Worm (Caenorhabditis elegans) whole organism, L1 larva: ENCODE measurements around the gene upp-1.

Experiments used
- C04F5.9 ChIP-seq: sonication (generic microtip); optimal IDR thresholded peaks from 2 replicates; lab custom pipeline; 2016; ENCODE audit warnings: missing genetic modification characterization, missing compliant biosample characterization
- ceh-82 ChIP-seq, 3 experiments: fragments of 150-350 bp in 1 of 3; sonication (generic microtip) in 2 of 3; optimal IDR thresholded peaks; 2 replicates each; lab custom pipeline; 2014 to 2017; ENCODE audit warnings: missing biosample characterization in 3 of 3, missing genetic modification characterization in 3 of 3
- lin-13 ChIP-seq: fragments of 150-350 bp; optimal IDR thresholded peaks from 2 replicates; lab custom pipeline; 2014; ENCODE audit warnings: missing biosample characterization, missing genetic modification reagents, missing genetic modification characterization
- lin-14 ChIP-seq: fragments of 200-800 bp; sonication (Bioruptor generic); optimal IDR thresholded peaks from 2 replicates; lab custom pipeline; 2018; ENCODE audit warnings: mild to moderate bottlenecking, missing genetic modification characterization, moderate library complexity, missing compliant biosample characterization
- lin-15B ChIP-seq: fragments of 150-350 bp; sonication (generic microtip); optimal IDR thresholded peaks from 3 replicates; lab custom pipeline; 2014; ENCODE audit warnings: missing biosample characterization, missing genetic modification characterization
- nhr-77 ChIP-seq: fragments of 150-350 bp; optimal IDR thresholded peaks from 2 replicates; lab custom pipeline; 2014; ENCODE audit warnings: missing biosample characterization, missing genetic modification characterization
- snu-23 ChIP-seq: sonication (generic microtip); optimal IDR thresholded peaks from 2 replicates; lab custom pipeline; 2016; ENCODE audit warnings: missing genetic modification characterization, missing compliant biosample characterization
- unc-62 ChIP-seq: fragments of 150-350 bp; optimal IDR thresholded peaks from 2 replicates; lab custom pipeline; 2014; ENCODE audit warnings: missing biosample characterization, missing genetic modification reagents, missing genetic modification characterization

ce11 chrIII:7619846-7620245 lies 23.1 kb downstream of the upp-1 start:
- TF ChIP-seq lin-13 (GFP tag; lab: Kevin White, UChicago) = no peak
- no peak for TF ChIP-seq lin-15B
- TF ChIP-seq ceh-82 (tag; optimal IDR thresholded peaks at IDR 0.05; lab: Kevin White, UChicago) = no peak
- no peak for TF ChIP-seq nhr-77 (tag; lab: Kevin White, UChicago)
- TF ChIP-seq C04F5.9 (tag; lab: Kevin White, UChicago) = no peak
- no peak for TF ChIP-seq unc-62 (GFP tag; lab: Kevin White, UChicago)
- no peak for TF ChIP-seq snu-23 (GFP tag; lab: Kevin White, UChicago)
- no peak for TF ChIP-seq lin-14 (GFP tag; lab: Kevin White, UChicago)
